Worm (Caenorhabditis elegans) whole organism, young adult: ENCODE results near the gene ZK682.7.

Source experiments
- B0019.2 ChIP-seq: fragments of 200-800 bp; sonication (Bioruptor generic); conservative IDR thresholded peaks from 2 replicates; pipeline ENCODE4 v1.3.6; 2022; ENCODE audit warnings: missing genetic modification reagents, missing genetic modification characterization, missing compliant biosample characterization
- D2030.7 ChIP-seq: fragments of 200-800 bp; sonication (Bioruptor generic); IDR thresholded peaks from 2 replicates; pipeline ENCODE4 v1.3.6; 2022; ENCODE audit warnings: missing genetic modification reagents, missing genetic modification characterization, missing compliant biosample characterization
- F23B12.7 ChIP-seq: sonication (generic microtip); optimal IDR thresholded peaks from 2 replicates; lab custom pipeline; 2017; ENCODE audit warnings: missing genetic modification characterization, mild to moderate bottlenecking, missing compliant biosample characterization, antibody characterized with exemption, moderate library complexity; ENCODE audit not compliant: insufficient read depth
- F49E8.2 ChIP-seq: sonication (generic microtip); optimal IDR thresholded peaks from 3 replicates; lab custom pipeline; 2017; ENCODE audit warnings: missing genetic modification characterization, mild to moderate bottlenecking, missing compliant biosample characterization, antibody characterized with exemption, moderate library complexity; ENCODE audit not compliant: insufficient read depth
- K11D2.4 ChIP-seq: fragments of 200-800 bp; sonication (Bioruptor generic); IDR thresholded peaks from 2 replicates; pipeline ENCODE4 v1.3.6; 2022; ENCODE audit warnings: missing genetic modification reagents, missing genetic modification characterization, missing compliant biosample characterization
- T07F8.4 ChIP-seq: sonication (generic microtip); optimal IDR thresholded peaks from 2 replicates; lab custom pipeline; 2016; ENCODE audit warnings: mild to moderate bottlenecking, missing genetic modification characterization, moderate library complexity, missing compliant biosample characterization
- Y56A3A.18 ChIP-seq: fragments of 200-800 bp; sonication (Bioruptor generic); IDR thresholded peaks from 2 replicates; pipeline ENCODE4 v1.3.6; 2022; ENCODE audit warnings: missing genetic modification reagents, missing genetic modification characterization, missing compliant biosample characterization
- akir-1 ChIP-seq: fragments of 200-800 bp; sonication (Bioruptor generic); optimal IDR thresholded peaks from 2 replicates; lab custom pipeline; 2018; ENCODE audit warnings: mild to moderate bottlenecking, missing genetic modification characterization, moderate library complexity, missing compliant biosample characterization
- aptf-3 ChIP-seq: fragments of 200-800 bp; sonication (Bioruptor generic); IDR thresholded peaks from 2 replicates; pipeline ENCODE4 v1.3.6; 2022; ENCODE audit warnings: missing genetic modification characterization, missing compliant biosample characterization
- atf-7 ChIP-seq: sonication (generic microtip); optimal IDR thresholded peaks from 2 replicates; lab custom pipeline; 2017; ENCODE audit warnings: mild to moderate bottlenecking, missing genetic modification characterization, missing compliant biosample characterization
- attf-5 ChIP-seq: fragments of 200-800 bp; sonication (Bioruptor generic); optimal IDR thresholded peaks from 2 replicates; lab custom pipeline; 2018; ENCODE audit warnings: mild to moderate bottlenecking, missing genetic modification characterization, missing compliant biosample characterization
- attf-6 ChIP-seq: fragments of 200-800 bp; sonication (Bioruptor generic); IDR thresholded peaks from 2 replicates; pipeline ENCODE4 v1.3.6; 2022; ENCODE audit warnings: missing genetic modification reagents, missing genetic modification characterization, missing compliant biosample characterization
- bed-1 ChIP-seq: fragments of 200-800 bp; sonication (Bioruptor generic); IDR thresholded peaks from 2 replicates; pipeline ENCODE4 v1.3.6; 2022; ENCODE audit warnings: missing genetic modification reagents, missing genetic modification characterization, missing compliant biosample characterization
- cebp-1 ChIP-seq, 2 experiments: fragments of 200-800 bp in 1 of 2; sonication (Bioruptor generic) in 1 of 2; sonication (generic microtip) in 1 of 2; IDR thresholded peaks in 1 of 2; optimal IDR thresholded peaks in 1 of 2; 2 replicates each; pipeline versions ENCODE4 v1.3.6 to Lab custom; 2017 to 2022; ENCODE audit warnings: missing compliant biosample characterization in 2 of 2, missing genetic modification characterization in 2 of 2, mild to moderate bottlenecking in 1 of 2, missing genetic modification reagents in 1 of 2, moderate library complexity in 1 of 2
- cebp-2 ChIP-seq: fragments of 200-800 bp; sonication (Bioruptor generic); IDR thresholded peaks from 2 replicates; pipeline ENCODE4 v1.3.6; 2022; ENCODE audit warnings: missing genetic modification characterization, missing compliant biosample characterization
- ceh-58 ChIP-seq: fragments of 200-800 bp; sonication (Bioruptor generic); IDR thresholded peaks from 2 replicates; pipeline ENCODE4 v1.3.6; 2022; ENCODE audit warnings: missing genetic modification characterization, missing compliant biosample characterization
- ceh-91 ChIP-seq: fragments of 200-800 bp; sonication (Bioruptor generic); IDR thresholded peaks from 2 replicates; pipeline ENCODE4 v1.3.6; 2022; ENCODE audit warnings: missing genetic modification reagents, missing genetic modification characterization, missing compliant biosample characterization
- dox-1 ChIP-seq: fragments of 200-800 bp; sonication (Bioruptor generic); IDR thresholded peaks from 2 replicates; pipeline ENCODE4 v1.3.6; 2022; ENCODE audit warnings: missing genetic modification reagents, missing genetic modification characterization, missing compliant biosample characterization
- dpff-1 ChIP-seq: sonication (generic microtip); optimal IDR thresholded peaks from 2 replicates; lab custom pipeline; 2017; ENCODE audit warnings: mild to moderate bottlenecking, missing genetic modification characterization, missing compliant biosample characterization
- efl-1 ChIP-seq: fragments of 150-350 bp; optimal IDR thresholded peaks from 2 replicates; lab custom pipeline; 2014; ENCODE audit warnings: missing biosample characterization, missing genetic modification reagents, missing genetic modification characterization
- gei-17 ChIP-seq: fragments of 200-800 bp; sonication (Bioruptor generic); optimal IDR thresholded peaks from 2 replicates; lab custom pipeline; 2018; ENCODE audit warnings: mild to moderate bottlenecking, missing genetic modification characterization, missing compliant biosample characterization
- him-1 ChIP-seq: sonication (generic microtip); optimal IDR thresholded peaks from 2 replicates; lab custom pipeline; 2016; ENCODE audit warnings: missing genotype, missing genetic modification reagents, missing genetic modification characterization, missing compliant biosample characterization
- hmg-20 ChIP-seq: fragments of 200-800 bp; sonication (Bioruptor generic); IDR thresholded peaks from 2 replicates; pipeline ENCODE4 v1.3.6; 2022; ENCODE audit warnings: missing genetic modification reagents, missing genetic modification characterization, missing compliant biosample characterization
- hrde-1 ChIP-seq: sonication (generic microtip); optimal IDR thresholded peaks from 2 replicates; lab custom pipeline; 2016; ENCODE audit warnings: missing genetic modification characterization, mild to moderate bottlenecking, missing compliant biosample characterization, moderate library complexity, missing genotype, missing genetic modification reagents, borderline replicate concordance
- lag-1 ChIP-seq: fragments of 200-800 bp; sonication (Bioruptor generic); IDR thresholded peaks from 2 replicates; pipeline ENCODE4 v1.3.6; 2022; ENCODE audit warnings: missing genetic modification reagents, missing genetic modification characterization, missing compliant biosample characterization
- lin-35 ChIP-seq, 3 experiments: fragments of 150-350 bp in 2 of 3; sonication (generic microtip) in 1 of 3; optimal IDR thresholded peaks; 2 replicates each; lab custom pipeline; 2014 to 2018; ENCODE audit warnings: missing biosample characterization in 3 of 3, missing genetic modification characterization in 3 of 3, missing genetic modification reagents in 3 of 3
- lir-1 ChIP-seq: fragments of 200-800 bp; sonication (Bioruptor generic); conservative IDR thresholded peaks from 2 replicates; pipeline ENCODE4 v1.3.6; 2022; ENCODE audit warnings: missing genetic modification reagents, missing genetic modification characterization, missing compliant biosample characterization
- lsl-1 ChIP-seq: fragments of 200-800 bp; sonication (Bioruptor generic); optimal IDR thresholded peaks from 2 replicates; lab custom pipeline; 2018; ENCODE audit warnings: mild to moderate bottlenecking, missing genetic modification characterization, moderate library complexity, missing compliant biosample characterization
- madf-8 ChIP-seq: fragments of 200-800 bp; sonication (Bioruptor generic); conservative IDR thresholded peaks from 2 replicates; pipeline ENCODE4 v1.3.6; 2022; ENCODE audit warnings: missing genetic modification reagents, missing genetic modification characterization, missing compliant biosample characterization
- mxl-1 ChIP-seq: sonication (generic microtip); optimal IDR thresholded peaks from 2 replicates; lab custom pipeline; 2016; ENCODE audit warnings: missing genetic modification characterization, missing compliant biosample characterization
- nfya-2 ChIP-seq: fragments of 200-800 bp; sonication (Bioruptor generic); IDR thresholded peaks from 2 replicates; pipeline ENCODE4 v1.3.6; 2022; ENCODE audit warnings: missing genetic modification reagents, missing genetic modification characterization, missing compliant biosample characterization
- nfyb-1 ChIP-seq: fragments of 200-800 bp; sonication (Bioruptor generic); IDR thresholded peaks from 2 replicates; pipeline ENCODE4 v1.3.6; 2022; ENCODE audit warnings: missing genetic modification reagents, missing genetic modification characterization, missing compliant biosample characterization
- nhr-27 ChIP-seq: fragments of 200-800 bp; sonication (Bioruptor generic); optimal IDR thresholded peaks from 2 replicates; lab custom pipeline; 2018; ENCODE audit warnings: mild to moderate bottlenecking, missing genetic modification characterization, moderate library complexity, missing compliant biosample characterization
- pbrm-1 ChIP-seq: fragments of 200-800 bp; sonication (Bioruptor generic); IDR thresholded peaks from 2 replicates; pipeline ENCODE4 v1.3.6; 2022; ENCODE audit warnings: missing genetic modification reagents, missing genetic modification characterization, missing compliant biosample characterization
- pha-4 ChIP-seq: fragments of 150-350 bp; sonication (generic microtip); optimal IDR thresholded peaks from 2 replicates; lab custom pipeline; 2014; ENCODE audit warnings: missing biosample characterization, missing genetic modification reagents, missing genetic modification characterization
- rcor-1 ChIP-seq: fragments of 200-800 bp; sonication (Bioruptor generic); IDR thresholded peaks from 2 replicates; pipeline ENCODE4 v1.3.6; 2022; ENCODE audit warnings: missing genetic modification reagents, missing genetic modification characterization, missing compliant biosample characterization
- rec-8 ChIP-seq, 2 experiments: sonication (generic microtip); optimal IDR thresholded peaks; 2 replicates each; lab custom pipeline; 2016; ENCODE audit warnings: mild to moderate bottlenecking in 2 of 2, missing genetic modification characterization in 2 of 2, missing genetic modification reagents in 2 of 2, missing genotype in 2 of 2, missing biosample characterization in 1 of 2, missing compliant biosample characterization in 1 of 2, moderate library complexity in 1 of 2
- sea-2 ChIP-seq: fragments of 200-800 bp; sonication (Bioruptor generic); IDR thresholded peaks from 2 replicates; pipeline ENCODE4 v1.3.6; 2022; ENCODE audit warnings: missing genetic modification characterization, missing compliant biosample characterization
- snpc-1.3 ChIP-seq: sonication (generic microtip); optimal IDR thresholded peaks from 2 replicates; lab custom pipeline; 2017; ENCODE audit warnings: missing genetic modification characterization, mild to moderate bottlenecking, missing compliant biosample characterization, antibody characterized with exemption, moderate library complexity, missing genotype, missing genetic modification reagents; ENCODE audit not compliant: insufficient read depth
- snpc-3.4 ChIP-seq: sonication (generic microtip); optimal IDR thresholded peaks from 2 replicates; lab custom pipeline; 2017; ENCODE audit warnings: missing genetic modification characterization, mild to moderate bottlenecking, missing compliant biosample characterization, antibody characterized with exemption, moderate library complexity, missing genotype, missing genetic modification reagents
- snpc-4 ChIP-seq, 5 experiments: fragments of 150-350 bp in 1 of 5; sonication (generic microtip) in 4 of 5; optimal IDR thresholded peaks; 2 replicates each; lab custom pipeline; 2014 to 2018; ENCODE audit warnings: missing genetic modification characterization in 5 of 5, missing biosample characterization in 3 of 5, antibody characterized with exemption in 2 of 5, mild to moderate bottlenecking in 2 of 5, missing compliant biosample characterization in 2 of 5, missing genotype in 2 of 5, moderate library complexity in 2 of 5, missing genetic modification reagents in 1 of 5
- tbx-9 ChIP-seq: sonication (generic microtip); optimal IDR thresholded peaks from 2 replicates; lab custom pipeline; 2016; ENCODE audit warnings: borderline replicate concordance, missing genetic modification characterization, inconsistent platforms, missing compliant biosample characterization
- xnd-1 ChIP-seq: sonication (generic microtip); optimal IDR thresholded peaks from 2 replicates; lab custom pipeline; 2016; ENCODE audit warnings: missing genotype, missing genetic modification reagents, missing genetic modification characterization, missing compliant biosample characterization
- ztf-26 ChIP-seq: sonication (generic microtip); optimal IDR thresholded peaks from 2 replicates; lab custom pipeline; 2017; ENCODE audit warnings: missing genetic modification characterization, missing compliant biosample characterization
- ztf-28 ChIP-seq: fragments of 200-800 bp; sonication (Bioruptor generic); IDR thresholded peaks from 2 replicates; pipeline ENCODE4 v1.3.6; 2022; ENCODE audit warnings: missing genetic modification reagents, missing genetic modification characterization, missing compliant biosample characterization
- ztf-6 ChIP-seq: fragments of 200-800 bp; sonication (Bioruptor generic); IDR thresholded peaks from 2 replicates; pipeline ENCODE4 v1.3.6; 2022; ENCODE audit warnings: missing genetic modification reagents, missing genetic modification characterization, missing compliant biosample characterization

ZK682.7 gene

DNA sequence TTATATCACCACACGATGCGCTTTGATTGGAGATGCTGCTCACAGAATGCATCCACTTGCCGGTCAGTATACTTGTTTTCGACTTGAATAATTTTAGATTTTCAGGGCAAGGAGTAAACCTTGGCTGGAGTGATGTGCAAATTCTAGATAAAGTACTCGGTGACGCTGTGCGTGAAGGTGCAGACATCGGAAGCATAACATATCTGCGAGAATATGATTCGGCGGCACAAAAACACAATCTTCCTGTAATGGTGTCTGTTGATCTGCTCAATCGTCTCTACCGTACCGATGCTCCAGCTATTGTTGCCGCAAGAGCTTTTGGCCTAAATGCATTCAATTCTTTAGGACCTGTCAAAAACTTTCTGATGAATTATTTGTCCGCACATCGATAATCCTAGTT, 46.5 kb upstream of the ZK682.7 start (continued):
- no peak for TF ChIP-seq madf-8 (GFP tag; lab: Robert Waterston, UW)
- no peak for TF ChIP-seq xnd-1 (tag; lab: Kevin White, UChicago)
- no peak for TF ChIP-seq snpc-3.4
- TF ChIP-seq ztf-6 (GFP tag; lab: Robert Waterston, UW), result no peak
- no peak for TF ChIP-seq sea-2 (GFP tag; lab: Robert Waterston, UW)
- no peak for TF ChIP-seq him-1 (tag; lab: Kevin White, UChicago)
- TF ChIP-seq tbx-9 (tag; lab: Kevin White, UChicago), result no peak
- no peak for TF ChIP-seq lin-35 (GFP tag; optimal IDR thresholded peaks at IDR 0.05; lab: Kevin White, UChicago)
- no peak for TF ChIP-seq F49E8.2 (tag; lab: Kevin White, UChicago)
- TF ChIP-seq pbrm-1 (GFP tag; lab: Robert Waterston, UW), result no peak
- TF ChIP-seq snpc-1.3, result no peak
- 0 out of 2 replicates have a peak, but pooled peaks have one; percentile 61 for TF ChIP-seq ztf-28 (GFP tag; lab: Robert Waterston, UW)
- TF ChIP-seq mxl-1 (tag; lab: Kevin White, UChicago), result no peak
- TF ChIP-seq attf-6 (GFP tag; lab: Robert Waterston, UW), result no peak
- no peak for TF ChIP-seq nhr-27 (tag; lab: Kevin White, UChicago)
- TF ChIP-seq ceh-91 (GFP tag; lab: Robert Waterston, UW), result no peak
- TF ChIP-seq B0019.2 (GFP tag; lab: Robert Waterston, UW), result no peak
- TF ChIP-seq pha-4, result no peak
- TF ChIP-seq rcor-1 (GFP tag; lab: Robert Waterston, UW), result no peak
- TF ChIP-seq nfyb-1 (GFP tag; lab: Robert Waterston, UW), result no peak; the same call in 1 of the 2 replicates
- TF ChIP-seq nfya-2 (GFP tag; lab: Robert Waterston, UW), result no peak
- TF ChIP-seq cebp-1 (GFP tag; IDR thresholded peaks at IDR 0.05; lab: Robert Waterston, UW), result 0 out of 2 replicates have a peak, but pooled peaks have one; percentile 22
- peak; percentile 58 for TF ChIP-seq cebp-1 (tag; optimal IDR thresholded peaks at IDR 0.05; lab: Kevin White, UChicago)
- TF ChIP-seq K11D2.4 (GFP tag; lab: Robert Waterston, UW), result no peak
- TF ChIP-seq D2030.7 (GFP tag; lab: Robert Waterston, UW), result no peak
- no peak for TF ChIP-seq hmg-20
- TF ChIP-seq dox-1 (GFP tag; lab: Robert Waterston, UW), result no peak
- TF ChIP-seq dpff-1 (tag; lab: Kevin White, UChicago), result no peak
- no peak for TF ChIP-seq lsl-1 (GFP tag; lab: Kevin White, UChicago)
- no peak for TF ChIP-seq efl-1
- TF ChIP-seq atf-7 (tag; lab: Kevin White, UChicago), result peak; percentile 9
- peak; percentile 41 for TF ChIP-seq ztf-26 (tag; lab: Kevin White, UChicago)
- TF ChIP-seq akir-1 (GFP tag; lab: Kevin White, UChicago), result no peak
- no peak for TF ChIP-seq Y56A3A.18 (GFP tag; lab: Robert Waterston, UW)
- no peak for TF ChIP-seq aptf-3
- TF ChIP-seq T07F8.4 (tag; lab: Kevin White, UChicago), result no peak
- no peak for TF ChIP-seq gei-17 (GFP tag; lab: Kevin White, UChicago)
- TF ChIP-seq rec-8 (tag; optimal IDR thresholded peaks at IDR 0.05; lab: Kevin White, UChicago), result no peak
- TF ChIP-seq attf-5 (GFP tag; lab: Kevin White, UChicago), result peak; percentile 17
- peak; percentile 41; the same call in 1 of the 2 replicates for TF ChIP-seq lir-1
- 0 out of 2 replicates have a peak, but pooled peaks have one; percentile 40 for TF ChIP-seq cebp-2 (GFP tag; lab: Robert Waterston, UW)
- TF ChIP-seq bed-1 (GFP tag; lab: Robert Waterston, UW), result no peak
- TF ChIP-seq F23B12.7 (tag; lab: Kevin White, UChicago), result no peak
- 0 out of 2 replicates have a peak, but pooled peaks have one; percentile 1 for TF ChIP-seq ceh-58 (GFP tag; lab: Robert Waterston, UW)
- no peak for TF ChIP-seq lag-1 (GFP tag; lab: Robert Waterston, UW)
- TF ChIP-seq snpc-4 (GFP tag; optimal IDR thresholded peaks at IDR 0.05; lab: Kevin White, UChicago), result no peak
- no peak for TF ChIP-seq snpc-4 (tag; optimal IDR thresholded peaks at IDR 0.05; lab: Kevin White, UChicago)
- peak; percentile 52 for TF ChIP-seq hrde-1 (tag; lab: Kevin White, UChicago)
